Fruit fly (Drosophila melanogaster): ENCODE results near the gene tut.

Gene tut

DNA sequence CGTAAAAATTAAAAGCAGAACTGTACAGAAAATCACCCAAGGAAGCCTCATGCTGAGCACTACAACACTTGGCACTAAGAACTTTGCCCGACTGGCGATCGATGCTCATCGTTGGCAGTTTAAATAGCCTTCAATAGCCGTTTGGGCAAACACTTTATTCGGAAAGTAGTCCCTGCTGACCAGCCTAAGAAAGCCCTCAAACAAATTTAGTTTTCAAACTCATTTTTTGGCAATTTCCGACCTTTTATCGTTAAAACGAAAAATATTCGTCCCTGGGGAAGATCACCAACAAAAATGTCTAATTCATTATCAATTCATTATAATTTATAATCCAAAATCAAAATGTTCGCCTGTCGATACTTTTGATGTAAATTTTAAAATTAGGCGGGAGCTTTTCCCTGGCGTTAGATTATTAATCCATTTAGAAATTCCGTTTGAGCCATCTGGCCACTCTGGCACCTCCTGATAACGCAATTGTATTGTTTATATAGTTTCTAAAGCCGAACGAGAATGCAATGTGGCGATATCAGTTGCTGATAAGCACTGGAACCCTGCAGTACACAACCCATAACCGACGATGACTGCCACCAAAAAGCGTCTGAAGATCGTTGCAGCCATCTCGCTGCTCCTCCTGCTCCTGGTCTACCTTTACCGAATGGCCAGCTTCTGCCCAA is 29.9 kb downstream of the tut start, which contains the start of the genes mthl7 and Uxs:
Gene mthl7, minus strand, starts transcription at position 51 of the 674 bp plus-strand sequence.
Gene Uxs, plus strand, starts transcription at position 460 of the 674 bp plus-strand sequence.
- TF ChIP-seq CG8159 (tag; optimal IDR thresholded peaks at IDR 0.05) (no peak), CG4496 (GFP tag; IDR thresholded peaks at IDR 0.05) (no peak), CG32121 (GFP tag; IDR thresholded peaks at IDR 0.05) (no peak)

DNA sequence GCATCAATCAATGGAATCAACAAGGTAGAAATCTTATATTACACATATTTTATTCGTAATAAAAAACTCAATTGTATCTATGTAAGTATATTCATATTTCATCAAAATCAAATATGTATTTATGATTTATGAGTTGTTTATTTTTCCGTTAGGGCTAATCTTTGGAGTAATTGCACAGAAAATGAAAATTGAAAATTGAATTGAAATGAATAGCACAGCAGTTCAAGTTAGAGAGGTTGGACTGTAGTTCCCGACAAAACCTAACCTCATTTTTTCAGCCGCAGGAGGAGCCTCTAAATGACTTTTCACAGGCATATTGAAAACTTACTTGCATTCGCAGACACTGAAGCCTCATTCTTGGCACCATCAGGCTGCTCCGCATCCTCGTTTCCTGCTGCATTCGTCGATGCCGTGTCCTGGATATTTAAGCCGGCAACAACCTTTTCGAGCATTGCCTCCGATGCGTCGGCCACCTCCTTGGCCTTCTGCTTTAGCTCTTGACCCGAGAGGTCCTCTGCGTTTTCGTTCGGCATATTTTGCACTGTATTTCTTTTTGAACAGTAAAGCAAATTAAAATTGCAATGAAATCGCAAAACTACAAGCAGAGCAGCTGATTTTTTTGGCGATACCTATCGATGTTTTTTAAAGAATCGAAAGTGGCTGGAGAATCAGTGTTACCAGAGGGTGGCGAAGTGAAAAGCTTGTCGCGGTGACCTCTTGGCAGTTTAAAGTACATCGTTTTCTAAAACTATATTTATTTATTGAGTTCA is 32.6 kb downstream of the tut start, which contains the start of gene Nmt:
Gene Nmt, minus strand, starts transcription at position 635 of the 770 bp plus-strand sequence.
- peak; percentile 43 for TF ChIP-seq CG17806 (tag; optimal IDR thresholded peaks at IDR 0.05)
- TF ChIP-seq CG13204 (GFP tag; optimal IDR thresholded peaks at IDR 0.05), result no peak
- no peak for TF ChIP-seq CG34367 (tag; optimal IDR thresholded peaks at IDR 0.05)
- peak; percentile 36 for TF ChIP-seq CG8159 (tag; optimal IDR thresholded peaks at IDR 0.05)
- peak; percentile 42 for TF ChIP-seq Ets98B (GFP tag; IDR thresholded peaks at IDR 0.05)
- no peak for TF ChIP-seq EcR (GFP tag; optimal IDR thresholded peaks at IDR 0.05)
- TF ChIP-seq CG9948 (tag; optimal IDR thresholded peaks at IDR 0.05), result peak; percentile 28
- TF ChIP-seq rn (GFP tag; IDR thresholded peaks at IDR 0.05), result no peak
- TF ChIP-seq gl (tag; optimal IDR thresholded peaks at IDR 0.05), result peak; percentile 3
- peak; percentile 24 for TF ChIP-seq Snoo (tag; optimal IDR thresholded peaks at IDR 0.05)
- TF ChIP-seq CG15710 (tag; optimal IDR thresholded peaks at IDR 0.05), result peak; percentile 19
- no peak for TF ChIP-seq CG4496 (GFP tag; IDR thresholded peaks at IDR 0.05)
- TF ChIP-seq CG14655 (GFP tag; optimal IDR thresholded peaks at IDR 0.05), result no peak
- TF ChIP-seq fd96Ca (GFP tag; IDR thresholded peaks at IDR 0.05), result no peak
- no peak for TF ChIP-seq CG10348 (GFP tag; IDR thresholded peaks at IDR 0.05)
- peak; percentile 49 for TF ChIP-seq CG8301 (tag; optimal IDR thresholded peaks at IDR 0.05)

DNA sequence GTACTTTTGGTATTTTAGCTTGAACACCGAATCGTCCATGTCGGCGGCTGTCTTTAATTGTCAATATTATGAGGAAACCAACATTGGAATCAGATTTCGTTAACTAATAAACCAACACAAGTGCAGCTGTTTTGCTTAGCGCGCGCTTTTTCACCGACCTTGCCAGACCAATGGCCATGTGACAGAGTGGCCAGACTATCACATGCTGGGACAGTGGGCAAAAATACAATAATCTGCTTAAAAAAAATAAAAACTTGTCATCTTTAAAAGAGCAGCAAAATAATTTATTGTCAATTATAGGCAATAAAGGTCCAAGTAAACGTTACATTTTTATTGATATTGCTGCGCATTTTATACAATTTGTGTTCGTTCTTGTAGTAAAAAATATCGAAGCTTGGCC is 34.7 kb downstream of the tut start, which contains the start of gene RecQ4:
Gene RecQ4, minus strand, starts transcription at position 161 of the 400 bp plus-strand sequence.
- no peak for TF ChIP-seq EcR (GFP tag; optimal IDR thresholded peaks at IDR 0.05)
- TF ChIP-seq CG34367 (tag; optimal IDR thresholded peaks at IDR 0.05), result no peak
- no peak for TF ChIP-seq CG10348 (GFP tag; IDR thresholded peaks at IDR 0.05)
- TF ChIP-seq CG17806 (tag; optimal IDR thresholded peaks at IDR 0.05), result no peak
- no peak for TF ChIP-seq Snoo (tag; optimal IDR thresholded peaks at IDR 0.05)
- TF ChIP-seq D1 (tag; optimal IDR thresholded peaks at IDR 0.05), result no peak
- TF ChIP-seq fd96Ca (GFP tag; IDR thresholded peaks at IDR 0.05), result no peak
- TF ChIP-seq CG32121 (GFP tag; IDR thresholded peaks at IDR 0.05), result no peak
- TF ChIP-seq CG9948 (tag; optimal IDR thresholded peaks at IDR 0.05), result no peak
- TF ChIP-seq CG14655 (GFP tag; optimal IDR thresholded peaks at IDR 0.05), result no peak
- no peak for TF ChIP-seq CG8159 (tag; optimal IDR thresholded peaks at IDR 0.05)
- no peak for TF ChIP-seq CG4496 (GFP tag; IDR thresholded peaks at IDR 0.05)
- no peak for TF ChIP-seq Ets98B (GFP tag; IDR thresholded peaks at IDR 0.05)
- no peak for TF ChIP-seq CG8301 (tag; optimal IDR thresholded peaks at IDR 0.05)

DNA sequence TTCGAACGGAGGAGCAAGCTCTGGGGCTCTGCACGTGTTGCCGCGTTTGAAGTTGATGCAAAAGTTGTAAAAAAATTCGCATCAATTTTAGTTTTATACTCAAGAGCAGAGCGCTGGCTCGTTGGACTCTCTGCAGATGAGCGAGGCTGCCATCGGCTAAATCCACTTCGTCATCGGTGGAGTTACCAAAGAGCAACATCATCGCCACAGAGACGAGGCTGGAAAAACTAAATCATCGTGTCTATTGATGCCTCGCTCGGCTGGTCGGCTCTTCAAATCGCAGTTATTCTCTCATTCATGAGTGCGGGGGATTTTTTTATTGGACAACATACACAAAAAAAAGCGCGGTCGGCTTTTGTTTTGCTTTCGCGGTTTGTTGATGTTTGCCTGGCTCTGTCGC is 45.1 kb downstream of the tut start, which contains the start of gene CG13675:
Gene CG13675, minus strand, starts transcription at position 83 of the 400 bp plus-strand sequence.
- TF ChIP-seq CG9948 (tag; optimal IDR thresholded peaks at IDR 0.05) (no peak), CG4496 (GFP tag; IDR thresholded peaks at IDR 0.05) (peak; percentile 44; the same call in 1 of the 3 replicates)

DNA sequence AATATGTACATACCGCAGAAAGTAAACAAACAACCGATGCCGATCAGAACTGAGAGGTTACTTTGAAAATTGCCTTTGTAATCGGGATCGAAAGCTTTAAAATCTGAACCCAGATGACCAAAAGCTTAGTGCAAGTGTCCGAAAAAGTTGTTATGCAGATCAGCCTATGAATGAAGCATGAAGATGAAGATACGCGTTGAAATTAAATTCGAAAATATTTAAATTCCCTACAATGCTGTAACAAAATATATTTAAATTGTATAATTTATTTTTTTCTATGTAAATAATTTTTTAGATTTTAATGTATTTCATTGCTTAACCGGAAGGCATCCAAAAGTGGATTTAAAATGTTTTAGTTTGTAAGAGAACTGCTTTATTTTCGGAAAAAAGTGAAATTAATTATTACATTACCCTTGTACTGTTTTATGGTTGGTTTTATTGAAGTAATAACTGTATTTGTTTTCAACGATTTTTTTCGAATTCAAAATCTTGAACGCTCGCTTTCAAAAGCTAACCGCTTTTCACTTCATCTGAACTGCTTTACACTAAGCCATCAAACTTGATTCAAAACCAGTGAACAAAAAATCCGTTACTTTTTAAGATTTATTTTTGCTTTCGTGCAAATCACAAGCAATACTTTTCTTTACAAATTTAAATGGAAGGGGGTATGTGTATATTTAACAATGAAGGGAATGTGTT is 50.7 kb downstream of the tut start, which contains the start of gene CG43886:
Gene CG43886, minus strand, starts transcription at position 51 of the 699 bp plus-strand sequence.
- TF ChIP-seq CG15710 (tag; optimal IDR thresholded peaks at IDR 0.05) (no peak), D1 (tag; optimal IDR thresholded peaks at IDR 0.05) (peak; percentile 14), Ets98B (GFP tag; IDR thresholded peaks at IDR 0.05) (no peak)
